Worm (Caenorhabditis elegans) whole organism, early embryonic: ENCODE data around the gene ZK1067.3.

ENCODE experiments used
- aly-1 ChIP-seq: sonication (generic microtip); optimal IDR thresholded peaks from 2 replicates; lab custom pipeline; 2016; ENCODE audit warnings: missing genetic modification characterization, missing compliant biosample characterization
- ama-1 ChIP-seq: fragments of 150-350 bp; optimal IDR thresholded peaks from 2 replicates; lab custom pipeline; 2014
- ceh-13 ChIP-seq: fragments of 200-800 bp; sonication (Bioruptor generic); optimal IDR thresholded peaks from 2 replicates; lab custom pipeline; 2018; ENCODE audit warnings: mild to moderate bottlenecking, missing genetic modification characterization, missing compliant biosample characterization
- ceh-36 ChIP-seq: sonication (generic microtip); optimal IDR thresholded peaks from 2 replicates; lab custom pipeline; 2016; ENCODE audit warnings: missing genetic modification characterization, inconsistent platforms, missing compliant biosample characterization
- hnd-1 ChIP-seq: sonication (generic microtip); optimal IDR thresholded peaks from 2 replicates; lab custom pipeline; 2016; ENCODE audit warnings: missing genetic modification characterization, missing compliant biosample characterization

ce11 chrII:9188380-9188779, 34.7 kb upstream of the ZK1067.3 start, which contains the start of gene sym-2:
- TF ChIP-seq ceh-36 (no peak), ceh-13 (GFP tag; lab: Kevin White, UChicago) (no peak), ama-1 (lab: Kevin White, UChicago) (no peak), aly-1 (tag; lab: Kevin White, UChicago) (no peak), hnd-1 (no peak)
